Worm (Caenorhabditis elegans) whole organism, young adult: Measurements from ENCODE around the gene hpk-1.

Source experiments
- B0261.1 ChIP-seq: sonication (generic microtip); optimal IDR thresholded peaks from 2 replicates; lab custom pipeline; 2016; ENCODE audit warnings: mild to moderate bottlenecking, missing genetic modification characterization, moderate library complexity, missing compliant biosample characterization
- B0336.3 ChIP-seq: fragments of 200-800 bp; sonication (Bioruptor generic); IDR thresholded peaks from 2 replicates; pipeline ENCODE4 v1.3.6; 2022; ENCODE audit warnings: missing genetic modification characterization, missing compliant biosample characterization
- C06A6.2 ChIP-seq: fragments of 200-800 bp; sonication (Bioruptor generic); conservative IDR thresholded peaks from 2 replicates; pipeline ENCODE4 v1.3.6; 2022; ENCODE audit warnings: missing genetic modification characterization, missing compliant biosample characterization
- F22D6.2 ChIP-seq: sonication (generic microtip); optimal IDR thresholded peaks from 2 replicates; lab custom pipeline; 2016; ENCODE audit warnings: mild to moderate bottlenecking, missing genetic modification characterization, missing compliant biosample characterization
- F37B4.10 ChIP-seq: fragments of 200-800 bp; sonication (Bioruptor generic); IDR thresholded peaks from 2 replicates; pipeline ENCODE4 v1.3.6; 2022; ENCODE audit warnings: missing genetic modification characterization, missing compliant biosample characterization
- F39B2.1 ChIP-seq: fragments of 200-800 bp; sonication (Bioruptor generic); IDR thresholded peaks from 2 replicates; pipeline ENCODE4 v1.3.6; 2022; ENCODE audit warnings: missing genetic modification reagents, missing genetic modification characterization, missing compliant biosample characterization
- K11D2.4 ChIP-seq: fragments of 200-800 bp; sonication (Bioruptor generic); IDR thresholded peaks from 2 replicates; pipeline ENCODE4 v1.3.6; 2022; ENCODE audit warnings: missing genetic modification reagents, missing genetic modification characterization, missing compliant biosample characterization
- Y53G8AR.9 ChIP-seq: fragments of 200-800 bp; sonication (Bioruptor generic); conservative IDR thresholded peaks from 2 replicates; pipeline ENCODE4 v1.3.6; 2022; ENCODE audit warnings: missing genetic modification reagents, missing genetic modification characterization, missing compliant biosample characterization
- attf-5 ChIP-seq: fragments of 200-800 bp; sonication (Bioruptor generic); optimal IDR thresholded peaks from 2 replicates; lab custom pipeline; 2018; ENCODE audit warnings: mild to moderate bottlenecking, missing genetic modification characterization, missing compliant biosample characterization
- bed-1 ChIP-seq: fragments of 200-800 bp; sonication (Bioruptor generic); IDR thresholded peaks from 2 replicates; pipeline ENCODE4 v1.3.6; 2022; ENCODE audit warnings: missing genetic modification reagents, missing genetic modification characterization, missing compliant biosample characterization
- cebp-2 ChIP-seq: fragments of 200-800 bp; sonication (Bioruptor generic); IDR thresholded peaks from 2 replicates; pipeline ENCODE4 v1.3.6; 2022; ENCODE audit warnings: missing genetic modification characterization, missing compliant biosample characterization
- ceh-100 ChIP-seq: fragments of 200-800 bp; sonication (Bioruptor generic); IDR thresholded peaks from 2 replicates; pipeline ENCODE4 v1.3.6; 2022; ENCODE audit warnings: missing genetic modification reagents, missing genetic modification characterization, missing compliant biosample characterization
- ceh-40 ChIP-seq: fragments of 200-800 bp; sonication (Bioruptor generic); IDR thresholded peaks from 2 replicates; pipeline ENCODE4 v1.3.6; 2022; ENCODE audit warnings: missing genetic modification characterization, missing compliant biosample characterization
- ceh-79 ChIP-seq: sonication (generic microtip); optimal IDR thresholded peaks from 2 replicates; lab custom pipeline; 2017; ENCODE audit warnings: mild to moderate bottlenecking, missing genetic modification characterization, missing compliant biosample characterization
- ceh-91 ChIP-seq: fragments of 200-800 bp; sonication (Bioruptor generic); IDR thresholded peaks from 2 replicates; pipeline ENCODE4 v1.3.6; 2022; ENCODE audit warnings: missing genetic modification reagents, missing genetic modification characterization, missing compliant biosample characterization
- dpff-1 ChIP-seq: sonication (generic microtip); optimal IDR thresholded peaks from 2 replicates; lab custom pipeline; 2017; ENCODE audit warnings: mild to moderate bottlenecking, missing genetic modification characterization, missing compliant biosample characterization
- egl-18 ChIP-seq: fragments of 200-800 bp; sonication (Bioruptor generic); IDR thresholded peaks from 2 replicates; pipeline ENCODE4 v1.3.6; 2022; ENCODE audit warnings: missing genetic modification reagents, missing genetic modification characterization, missing compliant biosample characterization
- egrh-3 ChIP-seq: fragments of 200-800 bp; sonication (Bioruptor generic); IDR thresholded peaks from 2 replicates; pipeline ENCODE4 v1.3.6; 2022; ENCODE audit warnings: missing genetic modification reagents, missing genetic modification characterization, missing compliant biosample characterization
- him-1 ChIP-seq: sonication (generic microtip); optimal IDR thresholded peaks from 2 replicates; lab custom pipeline; 2016; ENCODE audit warnings: missing genotype, missing genetic modification reagents, missing genetic modification characterization, missing compliant biosample characterization
- hmg-20 ChIP-seq: fragments of 200-800 bp; sonication (Bioruptor generic); IDR thresholded peaks from 2 replicates; pipeline ENCODE4 v1.3.6; 2022; ENCODE audit warnings: missing genetic modification reagents, missing genetic modification characterization, missing compliant biosample characterization
- let-526 ChIP-seq: fragments of 200-800 bp; sonication (Bioruptor generic); IDR thresholded peaks from 2 replicates; pipeline ENCODE4 v1.3.6; 2022; ENCODE audit warnings: missing genetic modification reagents, missing genetic modification characterization, missing compliant biosample characterization
- lin-40 ChIP-seq: sonication (generic microtip); optimal IDR thresholded peaks from 2 replicates; lab custom pipeline; 2016; ENCODE audit warnings: missing genetic modification characterization, mild to moderate bottlenecking, missing compliant biosample characterization, missing genotype, missing genetic modification reagents
- lir-1 ChIP-seq: fragments of 200-800 bp; sonication (Bioruptor generic); conservative IDR thresholded peaks from 2 replicates; pipeline ENCODE4 v1.3.6; 2022; ENCODE audit warnings: missing genetic modification reagents, missing genetic modification characterization, missing compliant biosample characterization
- madf-3 ChIP-seq: fragments of 200-800 bp; sonication (Bioruptor generic); IDR thresholded peaks from 2 replicates; pipeline ENCODE4 v1.3.6; 2022; ENCODE audit warnings: missing genetic modification reagents, missing genetic modification characterization, missing compliant biosample characterization
- mel-28 ChIP-seq: sonication (generic microtip); optimal IDR thresholded peaks from 2 replicates; lab custom pipeline; 2016; ENCODE audit warnings: borderline replicate concordance, mild to moderate bottlenecking, missing genetic modification characterization, missing compliant biosample characterization
- nfya-2 ChIP-seq: fragments of 200-800 bp; sonication (Bioruptor generic); IDR thresholded peaks from 2 replicates; pipeline ENCODE4 v1.3.6; 2022; ENCODE audit warnings: missing genetic modification reagents, missing genetic modification characterization, missing compliant biosample characterization
- nhr-120 ChIP-seq: fragments of 200-800 bp; sonication (Bioruptor generic); IDR thresholded peaks from 2 replicates; pipeline ENCODE4 v1.3.6; 2022; ENCODE audit warnings: missing genetic modification characterization, missing compliant biosample characterization
- nhr-179 ChIP-seq: sonication (generic microtip); optimal IDR thresholded peaks from 2 replicates; lab custom pipeline; 2016; ENCODE audit warnings: mild to moderate bottlenecking, missing genetic modification characterization, missing compliant biosample characterization
- nhr-80 ChIP-seq: sonication (generic microtip); optimal IDR thresholded peaks from 2 replicates; lab custom pipeline; 2016; ENCODE audit warnings: missing genetic modification characterization, missing compliant biosample characterization
- pbrm-1 ChIP-seq: fragments of 200-800 bp; sonication (Bioruptor generic); IDR thresholded peaks from 2 replicates; pipeline ENCODE4 v1.3.6; 2022; ENCODE audit warnings: missing genetic modification reagents, missing genetic modification characterization, missing compliant biosample characterization
- pha-4 ChIP-seq: fragments of 150-350 bp; sonication (generic microtip); optimal IDR thresholded peaks from 2 replicates; lab custom pipeline; 2014; ENCODE audit warnings: missing biosample characterization, missing genetic modification reagents, missing genetic modification characterization
- snpc-1.3 ChIP-seq: sonication (generic microtip); optimal IDR thresholded peaks from 2 replicates; lab custom pipeline; 2017; ENCODE audit warnings: missing genetic modification characterization, mild to moderate bottlenecking, missing compliant biosample characterization, antibody characterized with exemption, moderate library complexity, missing genotype, missing genetic modification reagents; ENCODE audit not compliant: insufficient read depth
- tbp1 ChIP-seq: fragments of 200-800 bp; sonication (Bioruptor generic); optimal IDR thresholded peaks from 2 replicates; lab custom pipeline; 2018; ENCODE audit warnings: mild to moderate bottlenecking, missing genetic modification characterization, missing compliant biosample characterization
- tbx-9 ChIP-seq: sonication (generic microtip); optimal IDR thresholded peaks from 2 replicates; lab custom pipeline; 2016; ENCODE audit warnings: borderline replicate concordance, missing genetic modification characterization, inconsistent platforms, missing compliant biosample characterization
- tlf-1 ChIP-seq: fragments of 200-800 bp; sonication (Bioruptor generic); optimal IDR thresholded peaks from 2 replicates; lab custom pipeline; 2018; ENCODE audit warnings: mild to moderate bottlenecking, missing genetic modification characterization, missing compliant biosample characterization
- ztf-18 ChIP-seq: sonication (generic microtip); optimal IDR thresholded peaks from 2 replicates; lab custom pipeline; 2016; ENCODE audit warnings: missing genotype, mild to moderate bottlenecking, missing genetic modification characterization, missing compliant biosample characterization
- ztf-25 ChIP-seq: fragments of 200-800 bp; sonication (Bioruptor generic); IDR thresholded peaks from 2 replicates; pipeline ENCODE4 v1.3.6; 2022; ENCODE audit warnings: missing genetic modification reagents, missing genetic modification characterization, missing compliant biosample characterization
- ztf-28 ChIP-seq: fragments of 200-800 bp; sonication (Bioruptor generic); IDR thresholded peaks from 2 replicates; pipeline ENCODE4 v1.3.6; 2022; ENCODE audit warnings: missing genetic modification reagents, missing genetic modification characterization, missing compliant biosample characterization

hpk-1 gene

ce11 chrX:4252047-4252446 lies 35.0 kb upstream of the hpk-1 start, which contains the start of gene srv-5:
Gene srv-5 (plus strand): TSS chrX:4252347.
- TF ChIP-seq ceh-91 (GFP tag; lab: Robert Waterston, UW) (no peak), nhr-179 (no peak), egl-18 (no peak), snpc-1.3 (tag; lab: Kevin White, UChicago) (no peak), ceh-79 (tag; lab: Kevin White, UChicago) (no peak), ceh-40 (no peak), F22D6.2 (tag; lab: Kevin White, UChicago) (no peak)
- TF ChIP-seq, all 124 proteins: peak for 0

ce11 chrX:4248949-4249348 lies 31.9 kb upstream of the hpk-1 start, which contains the start of gene hlh-13:
Gene hlh-13 (plus strand): TSS chrX:4249249.
- no peak for TF ChIP-seq egrh-3 (GFP tag; lab: Robert Waterston, UW)
- no peak for TF ChIP-seq cebp-2
- TF ChIP-seq tbx-9 (tag; lab: Kevin White, UChicago), result no peak
- TF ChIP-seq pha-4 (tag; lab: Kevin White, UChicago), result no peak
- no peak for TF ChIP-seq mel-28
- no peak for TF ChIP-seq ztf-18 (tag; lab: Kevin White, UChicago)
- no peak for TF ChIP-seq him-1 (tag; lab: Kevin White, UChicago)

ce11 chrX:4248417-4248816 lies 31.3 kb upstream of the hpk-1 start:
- no peak for TF ChIP-seq ztf-18 (tag; lab: Kevin White, UChicago)
- peak; percentile 10 for TF ChIP-seq nhr-80 (tag; lab: Kevin White, UChicago)

- TF ChIP-seq F37B4.10 (GFP tag; lab: Robert Waterston, UW) (no peak), lir-1 (GFP tag; lab: Robert Waterston, UW) (no peak), let-526 (GFP tag; lab: Robert Waterston, UW) (no peak), ceh-40 (no peak), B0261.1 (no peak), hmg-20 (no peak), ztf-28 (no peak), dpff-1 (tag; lab: Kevin White, UChicago) (no peak), tlf-1 (peak; percentile 17), ceh-100 (GFP tag; lab: Robert Waterston, UW) (no peak), nhr-120 (GFP tag; lab: Robert Waterston, UW) (no peak), K11D2.4 (GFP tag; lab: Robert Waterston, UW) (no peak), egrh-3 (GFP tag; lab: Robert Waterston, UW) (no peak), nhr-80 (tag; lab: Kevin White, UChicago) (peak; percentile 66), B0336.3 (GFP tag; lab: Robert Waterston, UW) (0 out of 2 replicates have a peak, but pooled peaks have one; percentile 2), nfya-2 (GFP tag; lab: Robert Waterston, UW) (no peak), snpc-1.3 (tag; lab: Kevin White, UChicago) (no peak), attf-5 (GFP tag; lab: Kevin White, UChicago) (no peak)
Measured at ce11 chrX:4246867-4247591, 29.9 kb upstream of the hpk-1 start, which contains the start of gene F48D6.4. Gene F48D6.4 (minus strand): TSS chrX:4247212.

ce11 chrX:4246237-4246697 lies 29.2 kb upstream of the hpk-1 start:
- TF ChIP-seq attf-5 (GFP tag; lab: Kevin White, UChicago), result peak; percentile 2
- 0 out of 2 replicates have a peak, but pooled peaks have one; percentile 10 for TF ChIP-seq K11D2.4 (GFP tag; lab: Robert Waterston, UW)
- 0 out of 2 replicates have a peak, but pooled peaks have one; percentile 38 for TF ChIP-seq C06A6.2 (GFP tag; lab: Robert Waterston, UW)
- no peak for TF ChIP-seq F39B2.1
- 0 out of 2 replicates have a peak, but pooled peaks have one; percentile 38 for TF ChIP-seq madf-3
- TF ChIP-seq tbp1, result peak; percentile 49
- no peak for TF ChIP-seq egl-18
- TF ChIP-seq ztf-28, result no peak
- 0 out of 2 replicates have a peak, but pooled peaks have one; percentile 37 for TF ChIP-seq pbrm-1 (GFP tag; lab: Robert Waterston, UW)
- TF ChIP-seq Y53G8AR.9, result 0 out of 2 replicates have a peak, but pooled peaks have one; percentile 56
- TF ChIP-seq him-1 (tag; lab: Kevin White, UChicago), result no peak
- TF ChIP-seq egrh-3 (GFP tag; lab: Robert Waterston, UW), result no peak
- TF ChIP-seq mel-28, result no peak
- TF ChIP-seq ztf-25 (GFP tag; lab: Robert Waterston, UW), result 0 out of 2 replicates have a peak, but pooled peaks have one; percentile 15
- no peak for TF ChIP-seq bed-1 (GFP tag; lab: Robert Waterston, UW)
- TF ChIP-seq ztf-18 (tag; lab: Kevin White, UChicago), result no peak
- TF ChIP-seq lin-40 (tag; lab: Kevin White, UChicago), result peak; percentile 40
